Fruit fly (Drosophila melanogaster): ENCODE data around the gene CG14545.

Gene CG14545

DNA sequence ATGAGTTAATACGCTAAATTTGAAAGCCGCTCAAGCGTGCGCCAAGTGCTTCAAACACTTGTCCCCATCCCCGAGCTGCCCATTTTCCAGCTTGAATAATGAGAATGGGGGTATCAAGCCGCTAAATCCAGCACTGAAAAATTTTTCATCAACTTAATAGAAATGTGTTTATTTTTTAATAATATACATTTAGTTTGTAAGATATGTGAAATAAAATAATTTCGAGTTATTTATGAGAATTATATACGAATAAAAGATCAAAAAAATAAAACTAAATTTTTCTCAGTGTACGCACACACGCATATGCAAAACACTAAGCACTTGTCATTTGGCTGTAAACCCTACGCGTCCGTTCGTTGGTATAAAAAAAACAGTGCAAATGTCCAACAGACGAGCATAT lies 3.7 kb upstream of the CG14545 start:
- TF ChIP-seq CrebA (GFP tag; optimal IDR thresholded peaks at IDR 0.05; ENCODE audit: borderline replicate concordance) (no peak), HLH106 (tag; optimal IDR thresholded peaks at IDR 0.05) (peak; percentile 13)

dm6 chr3R:25831799-25832280 lies 19.3 kb downstream of the CG14545 start, which contains the start of the genes Mst57Da and alpha4GT2:
Gene Mst57Da (minus strand): TSS chr3R:25831899.
Gene alpha4GT2 (plus strand): TSS chr3R:25832230.
- TF ChIP-seq h (GFP tag; optimal IDR thresholded peaks at IDR 0.05): no peak
- no peak for TF ChIP-seq Mio (GFP tag; optimal IDR thresholded peaks at IDR 0.05)
- TF ChIP-seq CG32264 (GFP tag; optimal IDR thresholded peaks at IDR 0.05): no peak
- no peak for TF ChIP-seq ey (GFP tag; optimal IDR thresholded peaks at IDR 0.05)
- no peak for TF ChIP-seq usp (GFP tag; optimal IDR thresholded peaks at IDR 0.05)
- TF ChIP-seq OdsH (GFP tag; optimal IDR thresholded peaks at IDR 0.05): no peak
- TF ChIP-seq psq (GFP tag; optimal IDR thresholded peaks at IDR 0.05): no peak

- no peak for TF ChIP-seq Mio (GFP tag; optimal IDR thresholded peaks at IDR 0.05)
- no peak for TF ChIP-seq GATAd (GFP tag; optimal IDR thresholded peaks at IDR 0.05)
- TF ChIP-seq brk (GFP tag; optimal IDR thresholded peaks at IDR 0.05): no peak
- TF ChIP-seq psq (GFP tag; optimal IDR thresholded peaks at IDR 0.05): no peak
- no peak for TF ChIP-seq jim (GFP tag; optimal IDR thresholded peaks at IDR 0.05)
- TF ChIP-seq usp (GFP tag; optimal IDR thresholded peaks at IDR 0.05): no peak
- TF ChIP-seq Hr83 (GFP tag; optimal IDR thresholded peaks at IDR 0.05; ENCODE audit: poor library complexity, severe bottlenecking): no peak
- TF ChIP-seq Hr78 (GFP tag; optimal IDR thresholded peaks at IDR 0.05): no peak
- TF ChIP-seq Myc (optimal IDR thresholded peaks at IDR 0.05): no peak
These were observed 20.3 kb downstream of the CG14545 start, which contains the start of gene Mst57Db for dm6 chr3R:25830814-25831213. Gene Mst57Db (minus strand): TSS chr3R:25830914.

DNA sequence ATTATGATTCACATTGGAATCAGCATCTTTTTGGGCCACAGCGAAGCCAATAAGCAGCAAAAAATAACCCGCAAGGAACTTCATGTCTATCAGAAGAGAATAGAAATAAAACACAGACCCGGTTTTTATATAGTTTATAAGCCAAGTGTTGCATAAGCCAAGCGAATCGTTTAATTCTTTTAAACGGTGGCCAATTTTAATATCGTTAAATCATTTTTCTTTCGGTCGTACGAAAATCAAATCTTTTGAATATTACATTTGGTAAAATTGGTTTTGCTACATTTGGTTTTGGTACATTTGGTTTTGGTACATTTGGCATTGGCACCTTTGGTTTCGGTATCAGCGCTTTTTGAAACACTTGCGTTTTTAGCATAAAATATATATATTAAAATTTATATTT lies 21.0 kb downstream of the CG14545 start, which contains the start of gene Sfp96F:
Gene Sfp96F (minus strand): TSS at position 101 of the 400 bp plus-strand sequence.
- no peak for TF ChIP-seq CG9705 (GFP tag; optimal IDR thresholded peaks at IDR 0.05)
- no peak for TF ChIP-seq psq (GFP tag; optimal IDR thresholded peaks at IDR 0.05)
- TF ChIP-seq ey (GFP tag; optimal IDR thresholded peaks at IDR 0.05): no peak
- TF ChIP-seq rgr (GFP tag; optimal IDR thresholded peaks at IDR 0.05): no peak
- TF ChIP-seq Dfd (GFP tag; optimal IDR thresholded peaks at IDR 0.05): no peak
- no peak for TF ChIP-seq br (GFP tag; optimal IDR thresholded peaks at IDR 0.05)
- no peak for TF ChIP-seq usp (GFP tag; optimal IDR thresholded peaks at IDR 0.05)
- TF ChIP-seq Jra (GFP tag; optimal IDR thresholded peaks at IDR 0.05): no peak
- TF ChIP-seq OdsH (GFP tag; optimal IDR thresholded peaks at IDR 0.05): no peak
- no peak for TF ChIP-seq Hr78 (GFP tag; optimal IDR thresholded peaks at IDR 0.05)
- TF ChIP-seq dmrt93B (GFP tag; optimal IDR thresholded peaks at IDR 0.05): no peak
- TF ChIP-seq fru (GFP tag; optimal IDR thresholded peaks at IDR 0.05): no peak
- no peak for TF ChIP-seq sv (GFP tag; optimal IDR thresholded peaks at IDR 0.05)
- no peak for TF ChIP-seq jim (GFP tag; optimal IDR thresholded peaks at IDR 0.05)
- no peak for TF ChIP-seq GATAd (GFP tag; optimal IDR thresholded peaks at IDR 0.05)
- no peak for TF ChIP-seq pan (optimal IDR thresholded peaks at IDR 0.05)
- no peak for TF ChIP-seq foxo (GFP tag; optimal IDR thresholded peaks at IDR 0.05)
- no peak for TF ChIP-seq dl (GFP tag; optimal IDR thresholded peaks at IDR 0.05; ENCODE audit: insufficient read depth in 1 of 2, partially characterized antibody in 2 of 2)
- TF ChIP-seq Sp1 (GFP tag; optimal IDR thresholded peaks at IDR 0.05): no peak

- TF ChIP-seq Vsx2 (GFP tag; optimal IDR thresholded peaks at IDR 0.05; ENCODE audit: partially characterized antibody) (no peak), fru (GFP tag; optimal IDR thresholded peaks at IDR 0.05) (no peak), usp (GFP tag; optimal IDR thresholded peaks at IDR 0.05) (no peak), Hr83 (GFP tag; optimal IDR thresholded peaks at IDR 0.05; ENCODE audit: poor library complexity, severe bottlenecking) (no peak)
These were observed 21.5 kb downstream of the CG14545 start, which contains the start of gene Mst57Dc for dm6 chr3R:25829598-25829997. Gene Mst57Dc (minus strand): TSS chr3R:25829698.

dm6 chr3R:25815179-25815578 lies 35.9 kb downstream of the CG14545 start, which contains the start of gene CG14354:
Gene CG14354 (plus strand): TSS chr3R:25815479.
- no peak for TF ChIP-seq lola (GFP tag; optimal IDR thresholded peaks at IDR 0.05)
- TF ChIP-seq sage (GFP tag; optimal IDR thresholded peaks at IDR 0.05): no peak
